Worm (Caenorhabditis elegans) whole organism, early embryonic: ENCODE results near the gene F29F11.20.

Experiments used
- B0310.2 ChIP-seq: sonication (generic microtip); optimal IDR thresholded peaks from 2 replicates; lab custom pipeline; 2016; ENCODE audit warnings: mild to moderate bottlenecking, missing genetic modification characterization, missing compliant biosample characterization
- flt-1 ChIP-seq: fragments of 200-800 bp; sonication (Bioruptor generic); IDR thresholded peaks from 2 replicates; pipeline ENCODE4 v1.3.6; 2022; ENCODE audit warnings: missing genetic modification characterization, missing compliant biosample characterization
- hnd-1 ChIP-seq: sonication (generic microtip); optimal IDR thresholded peaks from 2 replicates; lab custom pipeline; 2016; ENCODE audit warnings: missing genetic modification characterization, missing compliant biosample characterization
- tbx-11 ChIP-seq: fragments of 200-800 bp; sonication (Bioruptor generic); IDR thresholded peaks from 2 replicates; pipeline ENCODE4 v1.3.6; 2022; ENCODE audit warnings: missing genetic modification characterization, missing compliant biosample characterization
- tbx-37 ChIP-seq: fragments of 200-800 bp; sonication (Bioruptor generic); conservative IDR thresholded peaks from 2 replicates; pipeline ENCODE4 v1.3.6; 2022; ENCODE audit warnings: missing genetic modification reagents, missing genetic modification characterization, missing compliant biosample characterization

DNA sequence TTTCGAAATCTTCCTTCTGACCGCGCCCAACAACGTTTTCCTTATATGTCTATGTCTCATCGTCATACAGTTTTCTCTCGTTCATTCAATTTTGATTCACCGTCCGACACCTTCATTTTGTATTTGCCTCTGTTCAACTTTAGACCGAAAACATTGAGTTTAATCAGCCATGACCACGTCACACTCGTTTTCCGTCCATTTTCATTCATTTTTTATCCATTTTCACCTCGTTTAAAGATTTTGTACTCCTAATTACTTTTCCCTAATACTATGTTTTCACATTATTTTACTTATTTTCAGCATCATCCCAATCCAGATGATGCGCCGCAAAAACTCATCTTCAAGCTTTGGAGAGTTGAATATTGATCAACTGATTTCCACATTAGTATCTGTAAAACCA, 14.5 kb downstream of the F29F11.20 start, which contains the start of gene pph-1:
- TF ChIP-seq B0310.2 (tag; lab: Kevin White, UChicago) (no peak), tbx-11 (GFP tag; lab: Robert Waterston, UW) (no peak), hnd-1 (tag; lab: Kevin White, UChicago) (no peak), tbx-37 (GFP tag; lab: Robert Waterston, UW) (no peak), flt-1 (GFP tag; lab: Robert Waterston, UW) (no peak)
